Fruit fly (Drosophila melanogaster): ENCODE results near the gene Zw10.

The Zw10 gene

dm6 chrX:2647950-2648613, 44.1 kb downstream of the Zw10 start (continued):
- TF ChIP-seq CG7556 (GFP tag; optimal IDR thresholded peaks at IDR 0.05) (no peak), CG1529 (GFP tag; optimal IDR thresholded peaks at IDR 0.05) (no peak), sug (tag; optimal IDR thresholded peaks at IDR 0.05) (no peak), CG11723 (GFP tag; optimal IDR thresholded peaks at IDR 0.05) (no peak), Spps (tag; optimal IDR thresholded peaks at IDR 0.05) (no peak), Fer1 (GFP tag; optimal IDR thresholded peaks at IDR 0.05) (no peak), ewg (GFP tag; optimal IDR thresholded peaks at IDR 0.05) (no peak), NC2β (GFP tag; optimal IDR thresholded peaks at IDR 0.05) (no peak), HLH54F (GFP tag; optimal IDR thresholded peaks at IDR 0.05) (no peak), CG6254 (GFP tag; optimal IDR thresholded peaks at IDR 0.05) (no peak), cato (GFP tag; optimal IDR thresholded peaks at IDR 0.05; ENCODE audit: borderline replicate concordance) (no peak), CG6813 (GFP tag; optimal IDR thresholded peaks at IDR 0.05) (no peak), nom (GFP tag; optimal IDR thresholded peaks at IDR 0.05) (peak; percentile 51), CoRest (tag; optimal IDR thresholded peaks at IDR 0.05) (no peak), Meics (GFP tag; optimal IDR thresholded peaks at IDR 0.05) (no peak), Sry-β (GFP tag; optimal IDR thresholded peaks at IDR 0.05) (no peak), sens (GFP tag) (peak; percentile 25), Ptx1 (GFP tag; IDR thresholded peaks at IDR 0.05) (0 out of 2 replicates have a peak, but pooled peaks have one; percentile 21), CG10979 (tag; optimal IDR thresholded peaks at IDR 0.05) (no peak), Nf-YB (GFP tag; optimal IDR thresholded peaks at IDR 0.05) (no peak), pnt (GFP tag; optimal IDR thresholded peaks at IDR 0.05) (no peak), CG10462 (GFP tag; optimal IDR thresholded peaks at IDR 0.05) (no peak), CG8924 (tag; optimal IDR thresholded peaks at IDR 0.05) (no peak), twi (tag; optimal IDR thresholded peaks at IDR 0.05) (no peak), chinmo (GFP tag; IDR thresholded peaks at IDR 0.05; ENCODE audit: partially characterized antibody) (no peak), dmrt11E (tag; optimal IDR thresholded peaks at IDR 0.05) (no peak), NK7.1 (GFP tag; optimal IDR thresholded peaks at IDR 0.05) (no peak), Eip74EF (GFP tag; optimal IDR thresholded peaks at IDR 0.05) (no peak), abd-A (tag; optimal IDR thresholded peaks at IDR 0.05) (no peak), Rfx (GFP tag; IDR thresholded peaks at IDR 0.05) (0 out of 2 replicates have a peak, but pooled peaks have one; percentile 28)

DNA sequence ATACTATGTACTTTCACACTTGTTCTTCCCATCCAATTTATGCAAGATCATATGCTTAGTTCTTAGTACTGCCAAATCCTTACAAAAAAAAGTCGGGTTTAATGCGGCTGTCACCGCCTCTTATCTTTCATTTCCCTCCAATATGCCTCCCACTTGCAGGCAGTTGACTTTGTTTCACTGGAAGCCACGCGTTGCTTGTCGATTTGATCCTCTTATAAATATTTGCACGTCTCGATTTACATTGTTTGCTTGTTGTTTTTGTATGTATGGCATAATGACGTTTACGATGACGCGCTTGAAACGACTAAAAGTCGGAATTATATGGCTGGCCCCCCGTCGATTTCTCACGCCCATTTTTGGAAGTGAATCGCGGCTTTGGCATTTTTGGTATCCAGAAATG, 45.0 kb downstream of the Zw10 start:
- TF ChIP-seq sqz (GFP tag; optimal IDR thresholded peaks at IDR 0.05) (no peak), nom (GFP tag; optimal IDR thresholded peaks at IDR 0.05) (peak; percentile 1), Asciz (GFP tag; optimal IDR thresholded peaks at IDR 0.05) (peak; percentile 5), gem (tag; optimal IDR thresholded peaks at IDR 0.05) (peak; percentile 12)

DNA sequence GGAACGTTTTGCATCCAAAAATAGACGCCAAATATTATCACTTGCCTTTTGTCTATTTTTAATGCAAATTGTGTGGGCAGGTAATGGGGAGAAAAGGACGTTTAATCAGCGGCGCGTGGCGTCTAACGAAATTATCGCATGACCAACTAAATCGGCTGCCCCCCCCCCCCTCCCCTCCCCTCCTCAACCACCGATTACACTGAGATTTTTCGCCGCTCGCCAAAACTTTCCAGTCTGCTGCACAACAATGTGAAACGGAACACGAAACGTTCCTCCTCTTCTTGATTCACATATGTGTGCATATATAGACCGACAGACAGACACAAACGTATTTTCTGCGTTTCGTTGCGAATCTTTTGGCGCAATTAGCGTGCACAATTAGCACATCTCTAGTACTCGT, 47.1 kb downstream of the Zw10 start:
- TF ChIP-seq Atf3 (GFP tag; optimal IDR thresholded peaks at IDR 0.05): no peak
- TF ChIP-seq Med (GFP tag): peak; percentile 69
- TF ChIP-seq CG31365 (tag; optimal IDR thresholded peaks at IDR 0.05): no peak
- peak; percentile 83 for TF ChIP-seq pfk (GFP tag; optimal IDR thresholded peaks at IDR 0.05)
- peak; percentile 60 for TF ChIP-seq crol (GFP tag; IDR thresholded peaks at IDR 0.05)
